Worm (Caenorhabditis elegans) whole organism, L3 larva: Measurements from ENCODE around the gene zhp-4.

Source experiments
- R02D3.7 ChIP-seq: fragments of 150-350 bp; optimal IDR thresholded peaks from 2 replicates; lab custom pipeline; 2014; ENCODE audit warnings: missing biosample characterization, missing genetic modification characterization
- aly-2 ChIP-seq: fragments of 150-350 bp; optimal IDR thresholded peaks from 2 replicates; lab custom pipeline; 2014; ENCODE audit warnings: missing biosample characterization, missing genetic modification characterization
- ama-1 ChIP-seq: fragments of 150-350 bp; optimal IDR thresholded peaks from 2 replicates; lab custom pipeline; 2018
- ceh-28 ChIP-seq: fragments of 150-350 bp; optimal IDR thresholded peaks from 2 replicates; lab custom pipeline; 2014; ENCODE audit warnings: missing biosample characterization, missing genetic modification reagents, missing genetic modification characterization
- ceh-82 ChIP-seq: fragments of 150-350 bp; optimal IDR thresholded peaks from 2 replicates; lab custom pipeline; 2014; ENCODE audit warnings: missing biosample characterization, missing genetic modification characterization
- egl-27 ChIP-seq: sonication (generic microtip); optimal IDR thresholded peaks from 4 replicates; lab custom pipeline; 2017; ENCODE audit warnings: missing biosample characterization, missing genetic modification reagents, missing genetic modification characterization
- egl-5 ChIP-seq: fragments of 150-350 bp; optimal IDR thresholded peaks from 2 replicates; lab custom pipeline; 2017; ENCODE audit warnings: missing biosample characterization, missing genetic modification reagents, missing genetic modification characterization, inconsistent platforms
- elt-1 ChIP-seq: fragments of 150-350 bp; optimal IDR thresholded peaks from 2 replicates; lab custom pipeline; 2014; ENCODE audit warnings: missing biosample characterization, missing genetic modification characterization
- fkh-2 ChIP-seq: fragments of 150-350 bp; optimal IDR thresholded peaks from 2 replicates; lab custom pipeline; 2014; ENCODE audit warnings: missing biosample characterization, missing genetic modification reagents, missing genetic modification characterization
- fos-1 ChIP-seq: fragments of 150-350 bp; optimal IDR thresholded peaks from 2 replicates; lab custom pipeline; 2014; ENCODE audit warnings: missing biosample characterization, missing genetic modification characterization
- jun-1 ChIP-seq: fragments of 150-350 bp; optimal IDR thresholded peaks from 2 replicates; lab custom pipeline; 2014; ENCODE audit warnings: missing biosample characterization, missing genetic modification reagents, missing genetic modification characterization
- mdl-1 ChIP-seq: fragments of 150-350 bp; optimal IDR thresholded peaks from 2 replicates; lab custom pipeline; 2014; ENCODE audit warnings: missing biosample characterization, missing genetic modification characterization
- mml-1 ChIP-seq: fragments of 150-350 bp; sonication (generic microtip); optimal IDR thresholded peaks from 3 replicates; lab custom pipeline; 2014; ENCODE audit warnings: missing biosample characterization, missing genetic modification characterization
- nfya-1 ChIP-seq: sonication (generic microtip); optimal IDR thresholded peaks from 2 replicates; lab custom pipeline; 2017; ENCODE audit warnings: missing genetic modification characterization, mild to moderate bottlenecking, missing compliant biosample characterization, antibody characterized with exemption, moderate library complexity; ENCODE audit not compliant: insufficient read depth
- nhr-12 ChIP-seq: fragments of 150-350 bp; optimal IDR thresholded peaks from 2 replicates; lab custom pipeline; 2014; ENCODE audit warnings: missing biosample characterization, missing genetic modification characterization
- nhr-23 ChIP-seq: fragments of 150-350 bp; optimal IDR thresholded peaks from 2 replicates; lab custom pipeline; 2014; ENCODE audit warnings: missing biosample characterization, missing genetic modification reagents, missing genetic modification characterization
- nhr-237 ChIP-seq: fragments of 150-350 bp; optimal IDR thresholded peaks from 2 replicates; lab custom pipeline; 2014; ENCODE audit warnings: missing biosample characterization, missing genetic modification characterization
- nhr-28 ChIP-seq: fragments of 150-350 bp; optimal IDR thresholded peaks from 2 replicates; lab custom pipeline; 2014; ENCODE audit warnings: missing biosample characterization, missing genetic modification characterization
- nhr-43 ChIP-seq: sonication (generic microtip); optimal IDR thresholded peaks from 2 replicates; lab custom pipeline; 2016; ENCODE audit warnings: mild to moderate bottlenecking, missing genetic modification characterization, missing compliant biosample characterization; ENCODE audit not compliant: poor library complexity, severe bottlenecking
- nhr-67 ChIP-seq: fragments of 150-350 bp; optimal IDR thresholded peaks from 2 replicates; lab custom pipeline; 2014; ENCODE audit warnings: missing biosample characterization, missing genetic modification characterization
- nhr-76 ChIP-seq: fragments of 150-350 bp; sonication (generic microtip); optimal IDR thresholded peaks from 5 replicates; lab custom pipeline; 2014; ENCODE audit warnings: missing biosample characterization, missing genetic modification characterization
- pha-4 ChIP-seq: fragments of 150-350 bp; optimal IDR thresholded peaks from 2 replicates; lab custom pipeline; 2014; ENCODE audit warnings: missing biosample characterization, missing genetic modification reagents, missing genetic modification characterization
- pqm-1 ChIP-seq: fragments of 150-350 bp; optimal IDR thresholded peaks from 2 replicates; lab custom pipeline; 2017; ENCODE audit warnings: missing biosample characterization, missing genetic modification characterization, inconsistent platforms
- sea-2 ChIP-seq: fragments of 150-350 bp; sonication (generic microtip); optimal IDR thresholded peaks from 4 replicates; lab custom pipeline; 2014; ENCODE audit warnings: missing biosample characterization, missing genetic modification reagents, missing genetic modification characterization
- skn-1 ChIP-seq: fragments of 150-350 bp; optimal IDR thresholded peaks from 2 replicates; lab custom pipeline; 2014; ENCODE audit warnings: missing biosample characterization, missing genetic modification characterization
- snpc-4 ChIP-seq: fragments of 150-350 bp; optimal IDR thresholded peaks from 2 replicates; lab custom pipeline; 2014; ENCODE audit warnings: missing biosample characterization, missing genetic modification characterization
- tbx-2 ChIP-seq: sonication (generic microtip); optimal IDR thresholded peaks from 2 replicates; lab custom pipeline; 2016; ENCODE audit warnings: mild to moderate bottlenecking, missing genetic modification characterization, missing compliant biosample characterization
- unc-39 ChIP-seq: sonication (generic microtip); optimal IDR thresholded peaks from 4 replicates; lab custom pipeline; 2017; ENCODE audit warnings: missing biosample characterization, missing genetic modification characterization
- unc-62 ChIP-seq: fragments of 150-350 bp; sonication (generic microtip); optimal IDR thresholded peaks from 4 replicates; lab custom pipeline; 2014; ENCODE audit warnings: missing biosample characterization, missing genetic modification reagents, missing genetic modification characterization
- zag-1 ChIP-seq: fragments of 150-350 bp; optimal IDR thresholded peaks from 2 replicates; lab custom pipeline; 2014; ENCODE audit warnings: missing biosample characterization, missing genetic modification characterization
- ztf-4 ChIP-seq: fragments of 150-350 bp; optimal IDR thresholded peaks from 2 replicates; lab custom pipeline; 2014; ENCODE audit warnings: missing biosample characterization, missing genetic modification characterization

The zhp-4 gene

ce11 chrV:19076835-19077234 lies 24.8 kb downstream of the zhp-4 start:
- TF ChIP-seq jun-1 (tag; lab: Kevin White, UChicago), result no peak
- TF ChIP-seq ceh-28, result peak; percentile 69
- TF ChIP-seq, all 47 proteins: peak for 1

DNA sequence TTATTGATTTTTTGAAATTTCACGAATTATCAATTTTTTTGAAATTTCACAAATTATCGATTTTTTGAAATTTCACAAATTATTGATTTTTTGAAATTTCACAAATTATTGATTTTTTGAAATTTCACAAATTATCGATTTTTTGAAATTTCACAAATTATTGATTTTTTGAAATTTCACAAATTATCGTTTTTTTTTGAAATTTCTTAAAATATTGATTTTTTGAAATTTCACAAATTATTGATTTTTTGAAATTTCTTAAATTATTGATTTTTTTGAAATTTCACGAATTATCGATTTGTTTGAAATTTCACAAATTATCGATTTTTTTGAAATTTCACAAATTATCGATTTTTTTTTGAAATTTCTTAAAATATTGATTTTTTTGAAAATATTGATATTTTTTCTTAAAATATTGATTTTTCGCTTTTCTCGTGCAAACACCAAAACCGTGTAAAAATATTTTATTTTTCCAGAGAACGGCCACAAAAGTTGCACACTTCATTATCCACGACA lies 25.4 kb downstream of the zhp-4 start:
- peak; percentile 85 for TF ChIP-seq ceh-28

- TF ChIP-seq egl-27 (tag; lab: Kevin White, UChicago) (no peak), ceh-28 (peak; percentile 85), mml-1 (tag; lab: Kevin White, UChicago) (no peak), nhr-237 (tag; lab: Kevin White, UChicago) (no peak), ama-1 (lab: Kevin White, UChicago) (no peak), egl-5 (no peak)
Observed at ce11 chrV:19073169-19073568, 28.4 kb downstream of the zhp-4 start.

- TF ChIP-seq nhr-43 (tag; lab: Kevin White, UChicago) (no peak), unc-39 (no peak), nhr-67 (tag; lab: Kevin White, UChicago) (no peak), ceh-28 (peak; percentile 55), nfya-1 (tag; lab: Kevin White, UChicago) (no peak), elt-1 (tag; lab: Kevin White, UChicago) (no peak)
Observed at ce11 chrV:19068888-19069287, 32.7 kb downstream of the zhp-4 start.

DNA sequence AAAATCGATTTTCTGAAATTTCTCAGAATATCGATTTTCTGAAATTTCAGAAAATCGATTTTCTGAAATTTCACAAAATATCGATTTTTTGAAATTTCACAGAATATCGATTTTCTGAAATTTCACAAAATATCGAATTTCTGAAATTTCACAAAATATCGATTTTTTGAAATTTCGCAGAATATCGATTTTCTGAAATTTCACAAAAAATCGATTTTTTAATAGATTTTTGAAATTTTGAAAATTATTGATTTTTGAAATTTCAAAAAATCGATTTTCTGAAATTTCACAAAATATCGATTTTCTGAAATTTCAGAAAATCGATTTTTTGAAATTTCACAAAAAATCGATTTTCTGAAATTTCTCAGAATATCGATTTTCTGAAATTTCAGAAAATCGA lies 35.6 kb downstream of the zhp-4 start:
- TF ChIP-seq ceh-28, result peak; percentile 64

DNA sequence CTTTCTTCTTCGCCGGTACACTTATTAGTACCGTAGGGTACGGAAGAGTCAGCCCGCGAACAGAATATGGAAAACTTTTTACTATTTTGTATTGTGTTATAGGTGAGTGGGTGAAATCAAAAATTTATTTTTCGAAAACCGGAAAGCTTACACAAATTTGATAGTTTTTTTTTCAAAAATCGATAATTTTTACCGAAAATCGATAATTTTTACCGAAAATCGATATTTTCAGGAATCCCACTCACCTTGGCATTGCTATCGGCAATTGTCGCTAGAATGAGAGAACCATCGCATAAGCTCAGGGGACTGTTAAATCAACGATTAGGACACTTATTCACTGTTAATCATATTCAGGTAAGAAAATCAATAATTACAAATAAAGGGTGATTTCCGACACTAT lies 38.3 kb downstream of the zhp-4 start:
- TF ChIP-seq R02D3.7 (tag; lab: Kevin White, UChicago) (no peak), ceh-28 (peak; percentile 72)

DNA sequence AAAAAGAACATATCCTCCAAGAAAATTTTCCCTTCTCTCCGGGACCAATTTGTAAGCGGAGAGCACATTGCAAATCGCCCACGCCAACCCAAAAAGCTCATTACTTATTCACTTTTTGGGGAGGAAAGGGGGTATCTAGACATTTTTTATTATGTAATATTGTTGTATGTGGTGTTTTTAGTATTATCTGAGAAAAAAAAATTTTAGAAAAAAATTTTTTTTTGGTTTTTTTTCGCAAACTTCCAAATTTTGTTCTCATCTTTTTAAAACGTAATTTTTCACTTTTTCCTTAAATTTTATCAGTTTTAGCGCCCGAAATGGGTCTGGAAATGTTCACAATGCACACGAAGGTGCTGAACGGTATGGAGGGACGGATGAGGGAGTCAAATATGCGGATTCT lies 41.7 kb downstream of the zhp-4 start, which contains the start of gene twk-46:
Gene twk-46 (plus strand): TSS at position 301 of the 400 bp plus-strand sequence.
- TF ChIP-seq R02D3.7 (tag; lab: Kevin White, UChicago) (no peak), unc-62 (no peak), tbx-2 (tag; lab: Kevin White, UChicago) (no peak), nhr-237 (tag; lab: Kevin White, UChicago) (no peak), unc-39 (no peak), elt-1 (tag; lab: Kevin White, UChicago) (no peak), zag-1 (tag; lab: Kevin White, UChicago) (no peak), ama-1 (lab: Kevin White, UChicago) (no peak), sea-2 (GFP tag; lab: Kevin White, UChicago) (no peak), nhr-12 (no peak), snpc-4 (tag; lab: Kevin White, UChicago) (no peak), ztf-4 (tag; lab: Kevin White, UChicago) (no peak), mdl-1 (tag; lab: Kevin White, UChicago) (no peak), nhr-67 (tag; lab: Kevin White, UChicago) (no peak), nhr-23 (tag; lab: Kevin White, UChicago) (no peak)

DNA sequence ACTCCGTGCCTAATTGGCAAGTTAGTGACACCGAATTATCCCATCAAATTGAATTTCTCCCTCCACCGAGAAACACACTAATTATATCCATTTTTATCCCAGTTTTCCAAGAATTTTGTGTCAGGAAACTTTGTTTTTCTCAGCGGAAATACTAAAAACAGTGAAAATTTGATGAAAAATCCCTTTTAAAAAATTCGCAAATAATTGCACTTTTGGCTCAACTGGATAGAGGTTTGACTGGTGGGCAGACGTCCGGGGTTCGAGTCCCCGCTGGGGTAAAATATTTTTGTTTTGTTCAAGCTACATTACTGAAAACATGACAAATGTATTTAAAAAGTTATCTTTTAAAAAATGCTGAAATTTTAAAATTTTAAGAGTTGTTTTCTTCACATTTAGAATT lies 43.5 kb downstream of the zhp-4 start:
- TF ChIP-seq fos-1 (no peak), fkh-2 (no peak), pha-4 (tag; lab: Kevin White, UChicago) (no peak), unc-62 (no peak), egl-5 (no peak), aly-2 (tag; lab: Kevin White, UChicago) (no peak), nhr-76 (tag; lab: Kevin White, UChicago) (no peak), skn-1 (tag; lab: Kevin White, UChicago) (no peak), ceh-82 (tag; lab: Kevin White, UChicago) (no peak), nhr-28 (no peak), pqm-1 (tag; lab: Kevin White, UChicago) (no peak), R02D3.7 (tag; lab: Kevin White, UChicago) (no peak)
